Fruit fly (Drosophila melanogaster): Measurements from ENCODE around the gene ras.
A peak's percentile ranks its signal among the peaks of the same experiment; 100 is the strongest.

Gene ras

dm6 chrX:10771856-10772592, 27.7 kb downstream of the ras start, which contains the start of gene CG15211 (continued):
- peak; percentile 30 for TF ChIP-seq CG16815 (GFP tag; optimal IDR thresholded peaks at IDR 0.05)
- peak; percentile 8 for TF ChIP-seq Camta (GFP tag; optimal IDR thresholded peaks at IDR 0.05)
- TF ChIP-seq unc-4 (GFP tag; IDR thresholded peaks at IDR 0.05; ENCODE audit: partially characterized antibody): no peak
- TF ChIP-seq pan (optimal IDR thresholded peaks at IDR 0.05): no peak
- peak in 1 of 2 experiments; percentile 63 for TF ChIP-seq pan (GFP tag; optimal IDR thresholded peaks at IDR 0.05 in 1 of 2, IDR thresholded peaks at IDR 0.05 in 1 of 2)
- peak; percentile 76 for TF ChIP-seq Blimp-1 (GFP tag; optimal IDR thresholded peaks at IDR 0.05)
- TF ChIP-seq CG8388 (GFP tag; optimal IDR thresholded peaks at IDR 0.05): peak; percentile 81
- no peak for TF ChIP-seq CG42726 (GFP tag; IDR thresholded peaks at IDR 0.05; ENCODE audit: partially characterized antibody)
- TF ChIP-seq zfh2 (GFP tag; optimal IDR thresholded peaks at IDR 0.05): no peak
- TF ChIP-seq Nf-YB (GFP tag; optimal IDR thresholded peaks at IDR 0.05): peak; percentile 71
- peak; percentile 34 for TF ChIP-seq CG7786 (GFP tag; optimal IDR thresholded peaks at IDR 0.05)
- TF ChIP-seq dati (GFP tag; IDR thresholded peaks at IDR 0.05): no peak
- no peak for TF ChIP-seq BEAF-32 (GFP tag; optimal IDR thresholded peaks at IDR 0.05)
- no peak for TF ChIP-seq sim (GFP tag; IDR thresholded peaks at IDR 0.05)
- TF ChIP-seq lmd (GFP tag; IDR thresholded peaks at IDR 0.05): peak; percentile 76
- TF ChIP-seq crp (GFP tag; optimal IDR thresholded peaks at IDR 0.05): peak in 1 of 2 experiments; percentile 33

dm6 chrX:10772634-10773033, 28.3 kb downstream of the ras start:
- TF ChIP-seq CG14965 (GFP tag; optimal IDR thresholded peaks at IDR 0.05; ENCODE audit: borderline replicate concordance): no peak
- TF ChIP-seq cwo (GFP tag; optimal IDR thresholded peaks at IDR 0.05): no peak
- no peak for TF ChIP-seq jumu (GFP tag; optimal IDR thresholded peaks at IDR 0.05)
- TF ChIP-seq CG30403 (GFP tag; optimal IDR thresholded peaks at IDR 0.05): no peak
- TF ChIP-seq CG6813 (GFP tag; optimal IDR thresholded peaks at IDR 0.05): no peak
- TF ChIP-seq mam (GFP tag; optimal IDR thresholded peaks at IDR 0.05): no peak
- no peak for TF ChIP-seq tx (GFP tag; optimal IDR thresholded peaks at IDR 0.05)
- no peak for TF ChIP-seq so (GFP tag; IDR thresholded peaks at IDR 0.05)
- no peak for TF ChIP-seq salm (tag; optimal IDR thresholded peaks at IDR 0.05)
- TF ChIP-seq unc-4 (GFP tag; IDR thresholded peaks at IDR 0.05; ENCODE audit: partially characterized antibody): 0 out of 2 replicates have a peak, but pooled peaks have one; percentile 22
- TF ChIP-seq sens (GFP tag): peak; percentile 46
- no peak for TF ChIP-seq tna (GFP tag; IDR thresholded peaks at IDR 0.05; ENCODE audit: partially characterized antibody)
- TF ChIP-seq Blimp-1 (GFP tag; optimal IDR thresholded peaks at IDR 0.05): peak; percentile 14
- TF ChIP-seq Sin3A (optimal IDR thresholded peaks at IDR 0.05): no peak
- TF ChIP-seq gcm (GFP tag; optimal IDR thresholded peaks at IDR 0.05): no peak
- peak; percentile 61 for TF ChIP-seq CG13894 (tag; optimal IDR thresholded peaks at IDR 0.05)
- TF ChIP-seq HLH3B (GFP tag; IDR thresholded peaks at IDR 0.05): no peak

- no peak for TF ChIP-seq CG11504 (tag; optimal IDR thresholded peaks at IDR 0.05)
- no peak for TF ChIP-seq CG12942 (GFP tag; optimal IDR thresholded peaks at IDR 0.05)
- peak; percentile 3 for TF ChIP-seq ATbp (GFP tag; optimal IDR thresholded peaks at IDR 0.05)
- TF ChIP-seq nom (GFP tag; optimal IDR thresholded peaks at IDR 0.05): peak; percentile 66
- TF ChIP-seq CG1603 (tag; optimal IDR thresholded peaks at IDR 0.05): no peak
- no peak for TF ChIP-seq Hr78 (GFP tag; optimal IDR thresholded peaks at IDR 0.05)
- TF ChIP-seq gcm (GFP tag; optimal IDR thresholded peaks at IDR 0.05): peak; percentile 1
- no peak for TF ChIP-seq CG33213 (GFP tag; optimal IDR thresholded peaks at IDR 0.05)
- TF ChIP-seq lilli (GFP tag; optimal IDR thresholded peaks at IDR 0.05): no peak
- TF ChIP-seq CG15696 (tag; optimal IDR thresholded peaks at IDR 0.05): peak; percentile 33
- peak; percentile 18 for TF ChIP-seq exex (tag; optimal IDR thresholded peaks at IDR 0.05)
- TF ChIP-seq CG3838 (GFP tag; optimal IDR thresholded peaks at IDR 0.05): no peak
- TF ChIP-seq sens (GFP tag): peak; percentile 78
- no peak for TF ChIP-seq fd64A (GFP tag; optimal IDR thresholded peaks at IDR 0.05)
- TF ChIP-seq wek (GFP tag; optimal IDR thresholded peaks at IDR 0.05): peak; percentile 14
- peak; percentile 4 for TF ChIP-seq lab (GFP tag; optimal IDR thresholded peaks at IDR 0.05)
- TF ChIP-seq twi (tag; optimal IDR thresholded peaks at IDR 0.05): peak; percentile 34
- TF ChIP-seq CG6813 (GFP tag; optimal IDR thresholded peaks at IDR 0.05): no peak
- peak; percentile 35 for TF ChIP-seq Med (GFP tag)
Measured at dm6 chrX:10773562-10773961, 29.3 kb downstream of the ras start.

Measured in whole organism, embryonic.